Worm (Caenorhabditis elegans) whole organism, late embryonic: ENCODE measurements around the gene col-68.

ENCODE experiments used
- ama-1 ChIP-seq: fragments of 150-350 bp; optimal IDR thresholded peaks from 2 replicates; lab custom pipeline; 2014
- ceh-9 ChIP-seq: sonication (generic microtip); optimal IDR thresholded peaks from 2 replicates; lab custom pipeline; 2016; ENCODE audit warnings: mild to moderate bottlenecking, missing genetic modification characterization, inconsistent platforms, missing compliant biosample characterization
- dmd-4 ChIP-seq: sonication (generic microtip); optimal IDR thresholded peaks from 2 replicates; lab custom pipeline; 2016; ENCODE audit warnings: borderline replicate concordance, missing genetic modification characterization, missing compliant biosample characterization
- fkh-6 ChIP-seq: sonication (generic microtip); optimal IDR thresholded peaks from 2 replicates; lab custom pipeline; 2016; ENCODE audit warnings: missing genetic modification characterization, missing compliant biosample characterization
- nhr-11 ChIP-seq: fragments of 150-350 bp; optimal IDR thresholded peaks from 2 replicates; lab custom pipeline; 2014; ENCODE audit warnings: missing biosample characterization, missing genetic modification characterization
- pha-4 ChIP-seq: fragments of 150-350 bp; optimal IDR thresholded peaks from 2 replicates; lab custom pipeline; 2018; ENCODE audit warnings: missing biosample characterization, missing genetic modification reagents, missing genetic modification characterization
- unc-3 ChIP-seq, 2 experiments: fragments of 200-800 bp in 1 of 2; sonication (Bioruptor generic) in 1 of 2; sonication (generic microtip) in 1 of 2; conservative IDR thresholded peaks in 1 of 2; optimal IDR thresholded peaks in 1 of 2; 2 replicates each; pipeline versions ENCODE4 v1.3.6 to Lab custom; 2016 to 2022; ENCODE audit warnings: missing compliant biosample characterization in 2 of 2, missing genetic modification characterization in 2 of 2, missing genetic modification reagents in 1 of 2
- unc-86 ChIP-seq: sonication (generic microtip); optimal IDR thresholded peaks from 2 replicates; lab custom pipeline; 2016; ENCODE audit warnings: missing genetic modification characterization, missing compliant biosample characterization
- zip-5 ChIP-seq: sonication (generic microtip); optimal IDR thresholded peaks from 2 replicates; lab custom pipeline; 2016; ENCODE audit warnings: missing genetic modification characterization, missing compliant biosample characterization

DNA sequence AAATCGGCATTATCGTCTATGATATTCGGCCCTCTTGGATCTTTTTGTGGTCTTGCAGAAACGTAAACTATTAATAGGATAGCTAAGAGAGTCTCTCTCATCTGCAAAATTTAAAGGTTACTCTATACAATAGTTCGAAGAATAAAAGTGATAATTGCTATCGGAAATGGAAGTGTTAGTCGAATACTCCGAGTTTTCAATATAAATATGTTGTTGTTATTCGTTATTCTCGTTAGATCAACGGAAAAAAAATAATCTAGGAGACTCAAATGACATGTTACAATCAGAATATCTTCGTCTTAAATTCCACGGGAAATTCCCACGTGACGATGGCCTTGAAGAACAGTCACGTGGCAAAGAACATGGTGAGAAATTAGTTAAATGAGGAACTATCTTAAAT lies 49.1 kb upstream of the col-68 start, which contains the start of gene tre-5:
- TF ChIP-seq ceh-9 (tag; lab: Kevin White, UChicago) (no peak), zip-5 (tag; lab: Kevin White, UChicago) (no peak), pha-4 (no peak), fkh-6 (no peak), unc-3 (GFP tag; conservative IDR thresholded peaks at IDR 0.05; lab: Robert Waterston, UW) (no peak), unc-3 (tag; optimal IDR thresholded peaks at IDR 0.05; lab: Kevin White, UChicago) (no peak), unc-86 (no peak), dmd-4 (tag; lab: Kevin White, UChicago) (no peak), nhr-11 (tag; lab: Kevin White, UChicago) (no peak), ama-1 (lab: Kevin White, UChicago) (no peak)
